Worm (Caenorhabditis elegans) whole organism, L3 larva: ENCODE measurements around the gene T10C6.15.

Experiments
- aly-2 ChIP-seq: fragments of 150-350 bp; optimal IDR thresholded peaks from 2 replicates; lab custom pipeline; 2014; ENCODE audit warnings: missing biosample characterization, missing genetic modification characterization
- nhr-11 ChIP-seq: fragments of 150-350 bp; optimal IDR thresholded peaks from 2 replicates; lab custom pipeline; 2014; ENCODE audit warnings: missing biosample characterization, missing genetic modification characterization
- snpc-4 ChIP-seq: fragments of 150-350 bp; optimal IDR thresholded peaks from 2 replicates; lab custom pipeline; 2014; ENCODE audit warnings: missing biosample characterization, missing genetic modification characterization

DNA sequence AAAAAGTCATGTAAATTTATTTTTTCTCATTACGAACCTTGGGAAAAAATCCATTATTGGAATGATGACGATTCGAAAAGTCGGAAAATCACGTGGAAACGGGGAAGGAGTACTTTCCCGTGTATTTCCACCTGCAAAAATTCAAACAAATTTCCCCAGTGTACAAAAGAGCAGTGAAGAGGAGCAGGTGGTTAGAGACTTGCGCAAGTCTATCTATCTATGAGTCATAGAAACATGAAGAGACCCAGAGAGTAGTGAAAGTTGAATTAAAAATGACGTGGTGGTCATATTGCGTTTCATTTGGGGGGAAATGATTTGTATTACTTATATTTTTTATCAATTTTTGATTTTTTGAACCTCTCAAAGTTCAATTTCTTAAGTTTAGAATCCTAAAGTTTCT is 45.3 kb downstream of the T10C6.15 start, which contains the start of gene nhr-50:
- no peak for TF ChIP-seq snpc-4 (tag; lab: Kevin White, UChicago)
- TF ChIP-seq aly-2 (tag; lab: Kevin White, UChicago): no peak
- no peak for TF ChIP-seq nhr-11 (tag; lab: Kevin White, UChicago)
